Worm (Caenorhabditis elegans): ENCODE data around the gene C06C6.9.

DNA sequence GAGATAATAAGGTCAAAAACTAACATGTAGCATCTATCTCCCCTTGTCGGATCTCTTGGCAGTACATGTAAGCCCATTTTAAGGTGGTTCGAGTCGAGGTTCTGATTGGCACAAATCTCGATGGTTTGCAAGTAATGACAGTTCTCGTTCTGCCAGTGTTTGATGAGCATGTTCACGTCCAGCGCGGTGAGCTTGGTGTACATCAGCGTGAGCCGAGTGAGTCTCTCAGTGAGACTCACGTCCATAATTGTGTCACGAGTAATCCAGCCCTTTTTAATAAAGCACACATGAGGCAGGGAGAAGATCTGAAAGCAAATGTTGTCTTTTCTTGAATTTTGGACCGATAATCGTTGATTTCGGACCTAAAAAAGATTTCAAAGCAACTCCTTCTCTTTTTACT is 36.2 kb upstream of the C06C6.9 start, which contains the start of gene T10C6.16:
- TF ChIP-seq B0261.1 (tag; optimal IDR thresholded peaks at IDR 0.05), result no peak
- no peak for TF ChIP-seq hmg-20 (GFP tag; IDR thresholded peaks at IDR 0.05)
- TF ChIP-seq pha-4 (tag; optimal IDR thresholded peaks at IDR 0.05), result no peak
- TF ChIP-seq Y79H2A.3 (GFP tag; conservative IDR thresholded peaks at IDR 0.05), result no peak
